Fruit fly (Drosophila melanogaster): ENCODE results near the gene CG14985.

The CG14985 gene

dm6 chr3L:4016754-4017153 is 13.5 kb downstream of the CG14985 start (continued):
- TF ChIP-seq gfzf (GFP tag; optimal IDR thresholded peaks at IDR 0.05) (no peak), CkIIα-i1 (GFP tag; IDR thresholded peaks at IDR 0.05) (no peak), pb (GFP tag; optimal IDR thresholded peaks at IDR 0.05) (peak; percentile 16), CG2120 (GFP tag; optimal IDR thresholded peaks at IDR 0.05) (no peak), CG1603 (tag; optimal IDR thresholded peaks at IDR 0.05) (peak; percentile 91), ttk (GFP tag; IDR thresholded peaks at IDR 0.05) (peak; percentile 58), CG9932 (GFP tag; IDR thresholded peaks at IDR 0.05) (no peak), HLH4C (GFP tag; IDR thresholded peaks at IDR 0.05; ENCODE audit: partially characterized antibody) (no peak), Sox102F (GFP tag; optimal IDR thresholded peaks at IDR 0.05) (peak; percentile 65), nmo (GFP tag; optimal IDR thresholded peaks at IDR 0.05) (peak; percentile 79), Aef1 (GFP tag; IDR thresholded peaks at IDR 0.05) (peak; percentile 36; the same call in 1 of the 3 replicates), Scr (GFP tag; IDR thresholded peaks at IDR 0.05; ENCODE audit: partially characterized antibody) (no peak), CG15269 (tag; optimal IDR thresholded peaks at IDR 0.05) (peak; percentile 29), Dip2 (GFP tag; IDR thresholded peaks at IDR 0.05) (no peak), CG6654 (GFP tag; optimal IDR thresholded peaks at IDR 0.05) (peak; percentile 39), inv (GFP tag; IDR thresholded peaks at IDR 0.05; ENCODE audit: partially characterized antibody) (no peak), Opbp (GFP tag; IDR thresholded peaks at IDR 0.05; ENCODE audit: partially characterized antibody) (no peak), Fer2 (tag; optimal IDR thresholded peaks at IDR 0.05) (no peak), chif (GFP tag; optimal IDR thresholded peaks at IDR 0.05) (peak; percentile 19 to 85), chm (GFP tag; IDR thresholded peaks at IDR 0.05) (peak; percentile 91), CG15601 (tag; optimal IDR thresholded peaks at IDR 0.05) (peak; percentile 65), Camta (GFP tag; optimal IDR thresholded peaks at IDR 0.05) (peak; percentile 36), CG11456 (GFP tag; IDR thresholded peaks at IDR 0.05) (peak; percentile 70; the same call in 2 of the 3 replicates), Xbp1 (GFP tag; optimal IDR thresholded peaks at IDR 0.05) (peak; percentile 75), wek (GFP tag; optimal IDR thresholded peaks at IDR 0.05) (no peak), CG10462 (GFP tag; optimal IDR thresholded peaks at IDR 0.05) (peak; percentile 20), CG15696 (tag; optimal IDR thresholded peaks at IDR 0.05) (peak; percentile 89), D (optimal IDR thresholded peaks at IDR 0.05) (no peak), D (GFP tag; optimal IDR thresholded peaks at IDR 0.05) (peak; percentile 70), CG10431 (GFP tag; optimal IDR thresholded peaks at IDR 0.05) (peak; percentile 22), trem (tag; optimal IDR thresholded peaks at IDR 0.05) (peak; percentile 60), pnt (GFP tag; optimal IDR thresholded peaks at IDR 0.05) (peak; percentile 76), ken (GFP tag; IDR thresholded peaks at IDR 0.05) (peak; percentile 75), zen (tag; optimal IDR thresholded peaks at IDR 0.05) (peak; percentile 85), slp2 (GFP tag; optimal IDR thresholded peaks at IDR 0.05) (peak; percentile 45), unpg (GFP tag; optimal IDR thresholded peaks at IDR 0.05) (peak; percentile 73), Dp (GFP tag; optimal IDR thresholded peaks at IDR 0.05) (no peak), CG12104 (GFP tag; optimal IDR thresholded peaks at IDR 0.05) (no peak), chn (GFP tag; optimal IDR thresholded peaks at IDR 0.05) (peak; percentile 66), pzg (GFP tag; optimal IDR thresholded peaks at IDR 0.05) (no peak), Ada2b (GFP tag; IDR thresholded peaks at IDR 0.05) (peak; percentile 61), E2f1 (GFP tag; IDR thresholded peaks at IDR 0.05) (peak; percentile 37; the same call in 1 of the 2 replicates), CHES-1-like (GFP tag; optimal IDR thresholded peaks at IDR 0.05) (no peak), CG9215 (GFP tag; IDR thresholded peaks at IDR 0.05) (no peak), CG11560 (tag; IDR thresholded peaks at IDR 0.05) (peak; percentile 34; the same call in 1 of the 3 replicates), CG9817 (tag; optimal IDR thresholded peaks at IDR 0.05) (peak; percentile 28), CG7963 (GFP tag; IDR thresholded peaks at IDR 0.05; ENCODE audit: partially characterized antibody) (no peak), CG11696 (GFP tag; IDR thresholded peaks at IDR 0.05) (0 out of 2 replicates have a peak, but pooled peaks have one; percentile 38), org-1 (GFP tag; optimal IDR thresholded peaks at IDR 0.05) (peak; percentile 21), sug (tag; optimal IDR thresholded peaks at IDR 0.05) (no peak), Hr3 (GFP tag; optimal IDR thresholded peaks at IDR 0.05) (peak; percentile 43)

All from whole organism, embryonic.